Fruit fly (Drosophila melanogaster): ENCODE measurements around the gene Ddr.

Ddr gene

dm6 chr2L:6339010-6339897 lies 86.3 kb downstream of the Ddr start (continued):
- TF ChIP-seq CG31224 (GFP tag; IDR thresholded peaks at IDR 0.05) (no peak), HLH3B (GFP tag; IDR thresholded peaks at IDR 0.05) (0 out of 2 replicates have a peak, but pooled peaks have one; percentile 6), B-H2 (GFP tag; optimal IDR thresholded peaks at IDR 0.05) (no peak), Oaz (GFP tag; IDR thresholded peaks at IDR 0.05) (no peak), jigr1 (GFP tag; IDR thresholded peaks at IDR 0.05) (no peak), sisA (GFP tag; IDR thresholded peaks at IDR 0.05) (no peak), abd-A (tag; optimal IDR thresholded peaks at IDR 0.05) (no peak), Ravus (GFP tag; IDR thresholded peaks at IDR 0.05) (no peak), gcm2 (GFP tag; optimal IDR thresholded peaks at IDR 0.05) (no peak), salm (tag; optimal IDR thresholded peaks at IDR 0.05) (no peak), corto (GFP tag; optimal IDR thresholded peaks at IDR 0.05) (no peak), CG17361 (GFP tag; IDR thresholded peaks at IDR 0.05) (no peak), CG3407 (GFP tag; optimal IDR thresholded peaks at IDR 0.05) (no peak), CG17568 (GFP tag; optimal IDR thresholded peaks at IDR 0.05) (peak; percentile 41), Awh (GFP tag; IDR thresholded peaks at IDR 0.05) (peak; percentile 12; the same call in 1 of the 2 replicates), pho (GFP tag; optimal IDR thresholded peaks at IDR 0.05) (peak; percentile 16), CG1233 (GFP tag; optimal IDR thresholded peaks at IDR 0.05) (no peak), CG12219 (GFP tag; optimal IDR thresholded peaks at IDR 0.05) (no peak), vnd (GFP tag; IDR thresholded peaks at IDR 0.05; ENCODE audit: partially characterized antibody) (no peak), Dp (GFP tag; optimal IDR thresholded peaks at IDR 0.05) (no peak), CG3847 (GFP tag; IDR thresholded peaks at IDR 0.05) (peak; percentile 33; the same call in 1 of the 2 replicates), cwo (GFP tag; optimal IDR thresholded peaks at IDR 0.05) (peak; percentile 32), CG12104 (GFP tag; optimal IDR thresholded peaks at IDR 0.05) (no peak), CG10366 (GFP tag; IDR thresholded peaks at IDR 0.05) (no peak), Meics (GFP tag; optimal IDR thresholded peaks at IDR 0.05) (peak; percentile 47), pum (GFP tag; optimal IDR thresholded peaks at IDR 0.05) (peak; percentile 25), Tbp (GFP tag; optimal IDR thresholded peaks at IDR 0.05) (no peak), Lpt (GFP tag; optimal IDR thresholded peaks at IDR 0.05) (no peak), dpn (GFP tag; optimal IDR thresholded peaks at IDR 0.05) (peak; percentile 9 to 52), Fer2 (tag; optimal IDR thresholded peaks at IDR 0.05) (no peak), knrl (GFP tag; IDR thresholded peaks at IDR 0.05; ENCODE audit: partially characterized antibody) (no peak), Dbx (GFP tag; IDR thresholded peaks at IDR 0.05) (peak; percentile 51; the same call in 2 of the 3 replicates), CG31441 (GFP tag; IDR thresholded peaks at IDR 0.05) (peak; percentile 8; the same call in 1 of the 2 replicates), Stat92E (GFP tag; optimal IDR thresholded peaks at IDR 0.05) (no peak), crp (GFP tag; optimal IDR thresholded peaks at IDR 0.05) (peak in 1 of 2 experiments; percentile 44), tna (GFP tag; IDR thresholded peaks at IDR 0.05; ENCODE audit: partially characterized antibody) (no peak), sna (GFP tag; IDR thresholded peaks at IDR 0.05; ENCODE audit: partially characterized antibody) (peak; percentile 15; the same call in 1 of the 2 replicates), CG8388 (GFP tag; optimal IDR thresholded peaks at IDR 0.05) (peak; percentile 23), p53 (GFP tag; optimal IDR thresholded peaks at IDR 0.05) (no peak), Ets65A (GFP tag) (peak; percentile 91), CG11696 (GFP tag; IDR thresholded peaks at IDR 0.05) (no peak), CG1832 (GFP tag; optimal IDR thresholded peaks at IDR 0.05) (peak; percentile 96), CG14965 (GFP tag; optimal IDR thresholded peaks at IDR 0.05; ENCODE audit: borderline replicate concordance) (no peak), amos (GFP tag; IDR thresholded peaks at IDR 0.05; ENCODE audit: partially characterized antibody) (0 out of 2 replicates have a peak, but pooled peaks have one; percentile 13), BtbVII (GFP tag; optimal IDR thresholded peaks at IDR 0.05) (no peak), pfk (GFP tag; optimal IDR thresholded peaks at IDR 0.05) (no peak), CG6791 (GFP tag; IDR thresholded peaks at IDR 0.05; ENCODE audit: partially characterized antibody) (0 out of 3 replicates have a peak, but pooled peaks have one; percentile 8), Xrp1 (GFP tag; IDR thresholded peaks at IDR 0.05) (peak; percentile 47; the same call in 1 of the 2 replicates)

All from whole organism, embryonic.